Worm (Caenorhabditis elegans) whole organism, midembryonic: ENCODE results near the gene Y32G9A.5.

Experiments
- T22C8.4 ChIP-seq: fragments of 200-800 bp; sonication (Bioruptor generic); IDR thresholded peaks from 2 replicates; pipeline ENCODE4 v1.3.6; 2022; ENCODE audit warnings: missing genetic modification characterization, missing compliant biosample characterization
- cog-1 ChIP-seq: sonication (generic microtip); optimal IDR thresholded peaks from 2 replicates; lab custom pipeline; 2016; ENCODE audit warnings: missing genetic modification characterization, missing compliant biosample characterization
- flt-1 ChIP-seq: fragments of 200-800 bp; sonication (Bioruptor generic); IDR thresholded peaks from 2 replicates; pipeline ENCODE4 v1.3.6; 2022; ENCODE audit warnings: missing genetic modification characterization, missing compliant biosample characterization
- klf-2 ChIP-seq: fragments of 200-800 bp; sonication (Bioruptor generic); conservative IDR thresholded peaks from 2 replicates; pipeline ENCODE4 v1.3.6; 2022; ENCODE audit warnings: missing genetic modification reagents, missing genetic modification characterization, missing compliant biosample characterization
- med-1 ChIP-seq: sonication (generic microtip); optimal IDR thresholded peaks from 2 replicates; lab custom pipeline; 2017; ENCODE audit warnings: missing genetic modification characterization, mild to moderate bottlenecking, missing compliant biosample characterization, antibody characterized with exemption, missing genetic modification reagents; ENCODE audit not compliant: insufficient read depth
- ref-1 ChIP-seq: fragments of 200-800 bp; sonication (Bioruptor generic); conservative IDR thresholded peaks from 2 replicates; pipeline ENCODE4 v1.3.6; 2022; ENCODE audit warnings: missing genetic modification reagents, missing genetic modification characterization, missing compliant biosample characterization
- tab-1 ChIP-seq: fragments of 200-800 bp; sonication (Bioruptor generic); IDR thresholded peaks from 2 replicates; pipeline ENCODE4 v1.3.6; 2022; ENCODE audit warnings: missing genetic modification characterization, missing compliant biosample characterization
- ztf-23 ChIP-seq: fragments of 200-800 bp; sonication (Bioruptor generic); IDR thresholded peaks from 2 replicates; pipeline ENCODE4 v1.3.6; 2022; ENCODE audit warnings: missing genetic modification reagents, missing genetic modification characterization, missing compliant biosample characterization
- ztf-29 ChIP-seq: fragments of 200-800 bp; sonication (Bioruptor generic); IDR thresholded peaks from 2 replicates; pipeline ENCODE4 v1.3.6; 2022; ENCODE audit warnings: missing genetic modification reagents, missing genetic modification characterization, missing compliant biosample characterization

Gene Y32G9A.5

DNA sequence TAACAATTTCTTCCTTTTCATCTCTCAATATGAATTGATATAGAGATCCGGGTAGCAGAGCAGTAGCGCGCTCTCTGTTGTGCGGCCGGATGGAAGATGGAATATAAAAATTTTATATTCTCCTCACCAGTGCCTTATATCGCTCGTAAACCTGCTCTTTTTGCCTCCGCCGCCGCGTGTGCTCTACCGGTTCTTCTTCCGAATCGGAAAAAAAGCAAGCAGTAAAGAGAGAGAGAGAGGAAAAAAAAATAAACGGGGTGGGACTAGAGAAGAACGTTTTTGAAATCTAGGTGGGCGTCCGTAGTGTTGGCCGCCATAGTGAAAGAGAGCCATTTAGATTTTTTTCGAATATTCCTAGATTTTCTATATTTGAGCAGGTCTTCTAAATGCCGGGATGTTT, 30.5 kb downstream of the Y32G9A.5 start, which contains the start of gene glb-25:
TSS of gene glb-25 (plus strand) at position 301 of the 400 bp plus-strand sequence.
- TF ChIP-seq ztf-29 (GFP tag; lab: Robert Waterston, UW) (no peak), flt-1 (GFP tag; lab: Robert Waterston, UW) (no peak), tab-1 (GFP tag; lab: Robert Waterston, UW) (no peak), ztf-23 (no peak), klf-2 (GFP tag; lab: Robert Waterston, UW) (no peak), T22C8.4 (GFP tag; lab: Robert Waterston, UW) (no peak), ref-1 (GFP tag; lab: Robert Waterston, UW) (no peak), med-1 (GFP tag; lab: Kevin White, UChicago) (no peak), cog-1 (no peak)

ce11 chrV:1940472-1941221, 33.2 kb downstream of the Y32G9A.5 start:
- TF ChIP-seq ref-1 (GFP tag; lab: Robert Waterston, UW) (no peak), flt-1 (GFP tag; lab: Robert Waterston, UW) (no peak), cog-1 (no peak), klf-2 (GFP tag; lab: Robert Waterston, UW) (no peak), ztf-29 (GFP tag; lab: Robert Waterston, UW) (no peak), tab-1 (GFP tag; lab: Robert Waterston, UW) (no peak), T22C8.4 (GFP tag; lab: Robert Waterston, UW) (no peak), med-1 (GFP tag; lab: Kevin White, UChicago) (no peak), ztf-23 (no peak)

DNA sequence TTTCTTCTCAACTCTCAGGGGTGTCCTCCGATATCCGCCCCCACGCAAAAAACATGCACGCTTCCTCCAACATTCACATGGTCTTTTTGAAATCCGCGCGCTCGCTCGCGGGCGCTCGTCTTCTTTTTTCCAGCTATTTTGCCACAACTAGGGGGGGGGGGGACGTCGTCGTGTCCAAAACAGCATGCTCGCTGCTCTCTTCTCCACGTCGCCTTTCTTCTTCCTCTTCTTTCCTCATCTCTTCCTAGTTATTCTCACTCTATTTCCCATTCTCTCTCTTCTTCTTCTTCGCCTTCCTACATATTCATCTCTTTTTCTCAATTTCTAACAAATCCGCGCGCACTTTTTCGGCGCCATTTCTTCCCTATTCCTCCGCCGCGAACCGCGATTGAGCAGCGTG, 36.0 kb downstream of the Y32G9A.5 start:
- TF ChIP-seq flt-1 (GFP tag; lab: Robert Waterston, UW) (no peak), ref-1 (GFP tag; lab: Robert Waterston, UW) (no peak), ztf-29 (GFP tag; lab: Robert Waterston, UW) (no peak), tab-1 (GFP tag; lab: Robert Waterston, UW) (no peak), klf-2 (GFP tag; lab: Robert Waterston, UW) (no peak), ztf-23 (no peak)

DNA sequence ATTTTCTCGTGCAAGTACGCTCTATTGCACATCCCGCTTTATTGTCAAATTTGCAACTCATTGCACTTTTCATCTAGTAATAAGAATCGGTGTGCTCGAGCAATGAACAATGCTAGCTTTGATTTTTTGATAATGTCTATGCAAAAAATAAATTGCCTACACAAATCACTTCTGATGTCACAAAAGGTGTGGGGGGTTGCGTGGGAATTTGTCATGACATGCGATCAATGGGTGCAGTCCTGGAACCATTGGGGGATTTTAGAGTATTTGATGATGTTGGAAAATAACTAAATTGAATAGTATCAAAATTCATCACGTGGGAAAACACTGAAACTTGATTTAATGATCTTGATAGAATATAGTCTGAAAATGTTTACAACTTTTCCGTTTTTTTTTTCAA, 38.4 kb downstream of the Y32G9A.5 start:
- no peak for TF ChIP-seq flt-1 (GFP tag; lab: Robert Waterston, UW)
- TF ChIP-seq ref-1 (GFP tag; lab: Robert Waterston, UW): no peak

DNA sequence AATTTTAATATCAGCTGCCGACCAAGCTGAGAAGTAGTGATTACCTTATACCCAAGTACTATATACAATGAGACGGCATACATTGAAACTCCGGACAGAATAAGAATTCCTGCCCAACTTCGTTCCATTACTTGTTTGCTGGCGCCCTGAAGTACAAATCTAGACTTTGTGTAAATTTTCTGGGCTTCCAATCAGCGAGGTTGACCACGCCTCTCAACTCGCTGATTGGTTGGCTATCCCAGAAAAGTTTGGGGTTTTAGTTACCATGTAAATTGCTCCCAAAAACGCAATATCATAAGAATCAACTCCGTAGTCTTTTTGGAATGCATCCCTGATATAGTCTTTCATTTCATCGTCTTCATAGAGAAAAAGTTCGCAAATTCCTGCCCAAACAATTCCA, 47.8 kb downstream of the Y32G9A.5 start:
- TF ChIP-seq T22C8.4 (GFP tag; lab: Robert Waterston, UW) (no peak), ztf-29 (GFP tag; lab: Robert Waterston, UW) (no peak), ztf-23 (no peak), med-1 (GFP tag; lab: Kevin White, UChicago) (no peak), flt-1 (GFP tag; lab: Robert Waterston, UW) (no peak)

DNA sequence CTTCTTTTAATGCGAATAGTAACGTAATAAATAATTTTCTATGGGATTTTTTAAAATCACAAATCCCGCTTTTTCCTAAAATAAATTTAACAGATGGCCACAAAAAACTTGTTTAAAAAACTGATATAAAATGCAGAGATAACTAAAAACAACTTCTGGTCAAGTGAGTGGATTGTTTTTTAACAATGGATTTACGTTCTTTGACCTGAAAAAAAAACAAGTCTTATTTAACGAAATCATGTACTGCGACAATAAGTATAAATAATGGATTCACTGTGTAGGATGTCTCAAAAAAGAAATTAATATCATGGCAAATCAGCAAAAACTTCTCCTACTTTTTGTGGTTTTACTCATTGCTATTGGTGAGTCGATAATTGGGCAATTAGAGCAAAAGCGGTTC, 49.7 kb downstream of the Y32G9A.5 start, which contains the start of gene fipr-25:
TSS of gene fipr-25 (plus strand) at position 301 of the 400 bp plus-strand sequence.
- TF ChIP-seq med-1 (GFP tag; lab: Kevin White, UChicago) (no peak), ztf-29 (GFP tag; lab: Robert Waterston, UW) (no peak), flt-1 (GFP tag; lab: Robert Waterston, UW) (no peak), klf-2 (GFP tag; lab: Robert Waterston, UW) (no peak), ztf-23 (no peak), ref-1 (GFP tag; lab: Robert Waterston, UW) (no peak), cog-1 (no peak), tab-1 (GFP tag; lab: Robert Waterston, UW) (no peak), T22C8.4 (GFP tag; lab: Robert Waterston, UW) (no peak)
